Worm (Caenorhabditis elegans) whole organism, L1 larva: ENCODE data around the gene lgg-1.

Experiments used
- C04F5.9 ChIP-seq: sonication (generic microtip); optimal IDR thresholded peaks from 2 replicates; lab custom pipeline; 2016; ENCODE audit warnings: missing genetic modification characterization, missing compliant biosample characterization
- C16A3.4 ChIP-seq: fragments of 150-350 bp; optimal IDR thresholded peaks from 2 replicates; lab custom pipeline; 2014; ENCODE audit warnings: missing biosample characterization, missing genetic modification characterization
- Y116A8C.19 ChIP-seq: sonication (generic microtip); optimal IDR thresholded peaks from 2 replicates; lab custom pipeline; 2016; ENCODE audit warnings: missing compliant biosample characterization, missing genetic modification characterization, borderline replicate concordance
- alr-1 ChIP-seq: fragments of 200-800 bp; sonication (Bioruptor generic); optimal IDR thresholded peaks from 2 replicates; lab custom pipeline; 2018; ENCODE audit warnings: borderline replicate concordance, mild to moderate bottlenecking, missing genetic modification characterization, missing compliant biosample characterization
- aly-2 ChIP-seq: fragments of 150-350 bp; optimal IDR thresholded peaks from 2 replicates; lab custom pipeline; 2014; ENCODE audit warnings: missing biosample characterization, missing genetic modification characterization
- ceh-63 ChIP-seq: fragments of 200-800 bp; sonication (Bioruptor generic); optimal IDR thresholded peaks from 2 replicates; lab custom pipeline; 2018; ENCODE audit warnings: mild to moderate bottlenecking, missing genetic modification characterization, missing compliant biosample characterization
- ceh-8 ChIP-seq: fragments of 200-800 bp; sonication (Bioruptor generic); optimal IDR thresholded peaks from 2 replicates; lab custom pipeline; 2018; ENCODE audit warnings: mild to moderate bottlenecking, missing genetic modification characterization, moderate library complexity, missing compliant biosample characterization
- ceh-82 ChIP-seq, 3 experiments: fragments of 150-350 bp in 1 of 3; sonication (generic microtip) in 2 of 3; optimal IDR thresholded peaks; 2 replicates each; lab custom pipeline; 2014 to 2017; ENCODE audit warnings: missing biosample characterization in 3 of 3, missing genetic modification characterization in 3 of 3
- efl-1 ChIP-seq, 4 experiments: fragments of 150-350 bp; optimal IDR thresholded peaks in 3 of 4; peaks in 1 of 4; 1 replicate in 1 of 4; 2 replicates in 3 of 4; lab custom pipeline; 2014; ENCODE audit warnings: missing biosample characterization in 2 of 4, missing genetic modification characterization in 2 of 4, missing genetic modification reagents in 2 of 4
- egl-13 ChIP-seq: sonication (generic microtip); optimal IDR thresholded peaks from 2 replicates; lab custom pipeline; 2016; ENCODE audit warnings: missing genotype, missing genetic modification reagents, missing genetic modification characterization, missing compliant biosample characterization
- elt-3 ChIP-seq, 6 experiments: fragments of 150-350 bp in 1 of 6; sonication (generic microtip); optimal IDR thresholded peaks; 2 replicates each; lab custom pipeline; 2017 to 2018; ENCODE audit warnings: missing biosample characterization in 6 of 6, missing genetic modification characterization in 6 of 6, inconsistent platforms in 1 of 6
- fkh-10 ChIP-seq: sonication (generic microtip); optimal IDR thresholded peaks from 2 replicates; lab custom pipeline; 2017; ENCODE audit warnings: missing biosample characterization, missing genetic modification reagents, missing genetic modification characterization
- fkh-4 ChIP-seq: sonication (generic microtip); optimal IDR thresholded peaks from 2 replicates; lab custom pipeline; 2016; ENCODE audit warnings: missing compliant biosample characterization, missing genetic modification characterization, borderline replicate concordance
- fkh-8 ChIP-seq: sonication (generic microtip); optimal IDR thresholded peaks from 2 replicates; lab custom pipeline; 2016; ENCODE audit warnings: mild to moderate bottlenecking, missing genetic modification characterization, missing compliant biosample characterization
- fos-1 ChIP-seq: fragments of 150-350 bp; optimal IDR thresholded peaks from 2 replicates; lab custom pipeline; 2014; ENCODE audit warnings: missing biosample characterization, missing genetic modification characterization
- grh-1 ChIP-seq: fragments of 200-800 bp; sonication (Bioruptor generic); IDR thresholded peaks from 2 replicates; pipeline ENCODE4 v1.3.6; 2022; ENCODE audit warnings: missing genetic modification reagents, missing genetic modification characterization, missing compliant biosample characterization
- hlh-17 ChIP-seq: fragments of 200-800 bp; sonication (Bioruptor generic); optimal IDR thresholded peaks from 2 replicates; lab custom pipeline; 2018; ENCODE audit warnings: missing genetic modification characterization, mild to moderate bottlenecking, missing compliant biosample characterization, moderate library complexity, borderline replicate concordance
- hlh-4 ChIP-seq: sonication (generic microtip); optimal IDR thresholded peaks from 2 replicates; lab custom pipeline; 2016; ENCODE audit warnings: mild to moderate bottlenecking, missing genetic modification characterization, missing compliant biosample characterization
- hpl-2 ChIP-seq: fragments of 150-350 bp; optimal IDR thresholded peaks from 2 replicates; lab custom pipeline; 2014; ENCODE audit warnings: missing biosample characterization, missing genetic modification reagents, missing genetic modification characterization
- isw-1 ChIP-seq: fragments of 200-800 bp; sonication (Bioruptor generic); IDR thresholded peaks from 2 replicates; pipeline ENCODE4 v1.3.6; 2022; ENCODE audit warnings: missing genetic modification characterization, missing compliant biosample characterization
- jun-1 ChIP-seq: fragments of 150-350 bp; optimal IDR thresholded peaks from 2 replicates; lab custom pipeline; 2014; ENCODE audit warnings: missing biosample characterization, missing genetic modification reagents, missing genetic modification characterization
- lin-14 ChIP-seq: fragments of 200-800 bp; sonication (Bioruptor generic); optimal IDR thresholded peaks from 2 replicates; lab custom pipeline; 2018; ENCODE audit warnings: mild to moderate bottlenecking, missing genetic modification characterization, moderate library complexity, missing compliant biosample characterization
- lin-35 ChIP-seq, 2 experiments: fragments of 150-350 bp; optimal IDR thresholded peaks; 2 replicates each; lab custom pipeline; 2014; ENCODE audit warnings: missing biosample characterization in 2 of 2, missing genetic modification characterization in 2 of 2, missing genetic modification reagents in 2 of 2
- lin-39 ChIP-seq: fragments of 150-350 bp; optimal IDR thresholded peaks from 2 replicates; lab custom pipeline; 2014; ENCODE audit warnings: missing biosample characterization, missing genetic modification reagents, missing genetic modification characterization
- lir-3 ChIP-seq: sonication (generic microtip); optimal IDR thresholded peaks from 2 replicates; lab custom pipeline; 2016; ENCODE audit warnings: mild to moderate bottlenecking, missing genetic modification characterization, moderate library complexity, missing compliant biosample characterization; ENCODE audit not compliant: poor library complexity
- lsy-2 ChIP-seq, 2 experiments: fragments of 150-350 bp; optimal IDR thresholded peaks; 2 replicates each; lab custom pipeline; 2014; ENCODE audit warnings: missing biosample characterization in 2 of 2, missing genetic modification characterization in 2 of 2
- mab-9 ChIP-seq: fragments of 200-800 bp; sonication (Bioruptor generic); IDR thresholded peaks from 2 replicates; pipeline ENCODE4 v1.3.6; 2022; ENCODE audit warnings: missing genetic modification reagents, missing genetic modification characterization, missing compliant biosample characterization
- mef-2 ChIP-seq: fragments of 150-350 bp; optimal IDR thresholded peaks from 2 replicates; lab custom pipeline; 2014; ENCODE audit warnings: missing biosample characterization, missing genetic modification characterization
- nhr-11 ChIP-seq: fragments of 150-350 bp; optimal IDR thresholded peaks from 2 replicates; lab custom pipeline; 2014; ENCODE audit warnings: missing biosample characterization, missing genetic modification characterization
- nhr-19 ChIP-seq: fragments of 200-800 bp; sonication (Bioruptor generic); conservative IDR thresholded peaks from 2 replicates; pipeline ENCODE4 v1.3.6; 2022; ENCODE audit warnings: missing genetic modification characterization, missing compliant biosample characterization
- nhr-47 ChIP-seq: sonication (generic microtip); optimal IDR thresholded peaks from 2 replicates; lab custom pipeline; 2016; ENCODE audit warnings: mild to moderate bottlenecking, missing genetic modification characterization, moderate library complexity, missing compliant biosample characterization
- nhr-71 ChIP-seq: sonication (generic microtip); optimal IDR thresholded peaks from 2 replicates; lab custom pipeline; 2016; ENCODE audit warnings: mild to moderate bottlenecking, missing genetic modification characterization, moderate library complexity, missing compliant biosample characterization
- nhr-76 ChIP-seq: sonication (generic microtip); optimal IDR thresholded peaks from 2 replicates; lab custom pipeline; 2017; ENCODE audit warnings: missing biosample characterization, missing genetic modification characterization
- nhr-85 ChIP-seq: sonication (generic microtip); peaks from one replicate; lab custom pipeline; 2016; ENCODE audit warnings: missing genetic modification characterization, inconsistent platforms, missing compliant biosample characterization
- pax-3 ChIP-seq: fragments of 200-800 bp; sonication (Bioruptor generic); optimal IDR thresholded peaks from 2 replicates; lab custom pipeline; 2018; ENCODE audit warnings: mild to moderate bottlenecking, missing genetic modification characterization, moderate library complexity, missing compliant biosample characterization
- rnt-1 ChIP-seq: sonication (generic microtip); optimal IDR thresholded peaks from 2 replicates; lab custom pipeline; 2016; ENCODE audit warnings: mild to moderate bottlenecking, missing genetic modification characterization, moderate library complexity, missing compliant biosample characterization
- snpc-4 ChIP-seq: fragments of 150-350 bp; optimal IDR thresholded peaks from 2 replicates; lab custom pipeline; 2014; ENCODE audit warnings: missing biosample characterization, missing genetic modification characterization
- snu-23 ChIP-seq: sonication (generic microtip); optimal IDR thresholded peaks from 2 replicates; lab custom pipeline; 2016; ENCODE audit warnings: missing genetic modification characterization, missing compliant biosample characterization
- sox-4 ChIP-seq: sonication (generic microtip); optimal IDR thresholded peaks from 2 replicates; lab custom pipeline; 2016; ENCODE audit warnings: missing genetic modification characterization, missing compliant biosample characterization
- sptf-1 ChIP-seq: fragments of 150-350 bp; optimal IDR thresholded peaks from 2 replicates; lab custom pipeline; 2014; ENCODE audit warnings: missing biosample characterization, missing genetic modification characterization
- swsn-7 ChIP-seq: sonication (generic microtip); optimal IDR thresholded peaks from 2 replicates; lab custom pipeline; 2016; ENCODE audit warnings: missing genetic modification characterization, missing compliant biosample characterization
- xbp-1 ChIP-seq: sonication (generic microtip); optimal IDR thresholded peaks from 2 replicates; lab custom pipeline; 2016; ENCODE audit warnings: missing genetic modification characterization, missing compliant biosample characterization
- zag-1 ChIP-seq: fragments of 150-350 bp; optimal IDR thresholded peaks from 2 replicates; lab custom pipeline; 2014; ENCODE audit warnings: missing biosample characterization, missing genetic modification characterization
- ztf-11 ChIP-seq, 2 experiments: sonication (generic microtip); optimal IDR thresholded peaks; 2 replicates each; lab custom pipeline; 2016 to 2017; ENCODE audit warnings: missing genetic modification characterization in 2 of 2, missing biosample characterization in 1 of 2, missing compliant biosample characterization in 1 of 2

Gene lgg-1

ce11 chrII:6320655-6321388 lies 26.7 kb downstream of the lgg-1 start, which contains the start of gene efr-3 (continued):
- TF ChIP-seq rnt-1 (tag; lab: Kevin White, UChicago) (peak; percentile 58), zag-1 (tag; lab: Kevin White, UChicago) (no peak)
- TF ChIP-seq, all 84 proteins: peak for 30

- TF ChIP-seq C04F5.9 (tag; lab: Kevin White, UChicago) (no peak), fos-1 (tag; lab: Kevin White, UChicago) (no peak), hlh-4 (tag; lab: Kevin White, UChicago) (no peak), rnt-1 (tag; lab: Kevin White, UChicago) (no peak), efl-1 (optimal IDR thresholded peaks at IDR 0.05; lab: Kevin White, UChicago) (no peak), efl-1 (GFP tag; optimal IDR thresholded peaks at IDR 0.05 in 1 of 2; lab: Kevin White, UChicago) (peak in 1 of 2 experiments; percentile 55)
Measured at ce11 chrII:6311888-6312287, 35.6 kb downstream of the lgg-1 start.

ce11 chrII:6311459-6311858 lies 36.1 kb downstream of the lgg-1 start:
- TF ChIP-seq nhr-85 (tag; lab: Kevin White, UChicago) (no peak), Y116A8C.19 (no peak), aly-2 (tag; lab: Kevin White, UChicago) (no peak), snpc-4 (tag; lab: Kevin White, UChicago) (no peak), hpl-2 (no peak), lin-35 (GFP tag; optimal IDR thresholded peaks at IDR 0.05; lab: Kevin White, UChicago) (no peak), snu-23 (GFP tag; lab: Kevin White, UChicago) (no peak), C04F5.9 (tag; lab: Kevin White, UChicago) (no peak), lin-39 (tag; lab: Kevin White, UChicago) (no peak), lin-14 (GFP tag; lab: Kevin White, UChicago) (peak; percentile 7), egl-13 (no peak), nhr-19 (GFP tag; lab: Robert Waterston, UW) (no peak), ztf-11 (tag; optimal IDR thresholded peaks at IDR 0.05; lab: Kevin White, UChicago) (no peak), nhr-47 (peak; percentile 10), isw-1 (GFP tag; lab: Robert Waterston, UW) (no peak), swsn-7 (tag; lab: Kevin White, UChicago) (no peak), sox-4 (tag; lab: Kevin White, UChicago) (no peak), fkh-8 (tag; lab: Kevin White, UChicago) (peak; percentile 69), hlh-17 (GFP tag; lab: Kevin White, UChicago) (no peak), fkh-10 (GFP tag; lab: Kevin White, UChicago) (peak; percentile 46), pax-3 (peak; percentile 21), mef-2 (tag; lab: Kevin White, UChicago) (no peak), nhr-71 (tag; lab: Kevin White, UChicago) (peak; percentile 51), fos-1 (tag; lab: Kevin White, UChicago) (no peak), grh-1 (no peak), lsy-2 (tag; optimal IDR thresholded peaks at IDR 0.05; lab: Kevin White, UChicago) (no peak), fkh-4 (tag; lab: Kevin White, UChicago) (no peak)

- TF ChIP-seq elt-3 (tag; optimal IDR thresholded peaks at IDR 0.05; lab: Kevin White, UChicago) = no peak
- no peak for TF ChIP-seq ceh-82 (tag; optimal IDR thresholded peaks at IDR 0.05; lab: Kevin White, UChicago)
- no peak for TF ChIP-seq ztf-11 (tag; optimal IDR thresholded peaks at IDR 0.05; lab: Kevin White, UChicago)
- no peak for TF ChIP-seq xbp-1
- no peak for TF ChIP-seq jun-1 (tag; lab: Kevin White, UChicago)
- TF ChIP-seq swsn-7 (tag; lab: Kevin White, UChicago) = no peak
- TF ChIP-seq sptf-1 (tag; lab: Kevin White, UChicago) = no peak
- TF ChIP-seq rnt-1 (tag; lab: Kevin White, UChicago) = no peak
- no peak for TF ChIP-seq mab-9 (GFP tag; lab: Robert Waterston, UW)
- TF ChIP-seq nhr-76 (tag; lab: Kevin White, UChicago) = no peak
- no peak for TF ChIP-seq sox-4 (tag; lab: Kevin White, UChicago)
- no peak for TF ChIP-seq lin-14 (GFP tag; lab: Kevin White, UChicago)
- no peak for TF ChIP-seq nhr-85 (tag; lab: Kevin White, UChicago)
- no peak for TF ChIP-seq alr-1
- no peak for TF ChIP-seq ceh-8 (GFP tag; lab: Kevin White, UChicago)
- TF ChIP-seq nhr-11 (tag; lab: Kevin White, UChicago) = no peak
- no peak for TF ChIP-seq lir-3
- TF ChIP-seq C16A3.4 = no peak
- no peak for TF ChIP-seq ceh-63
Measured at ce11 chrII:6309198-6309597, 38.3 kb downstream of the lgg-1 start, which contains the start of gene glb-10. TSS of gene glb-10 (minus strand) at chrII:6309298.
